Worm (Caenorhabditis elegans): ENCODE measurements around the gene egl-2.

Gene egl-2

ce11 chrV:1285657-1286123 is 13.4 kb downstream of the egl-2 start, which contains the start of gene tank-1:
Gene tank-1 (minus strand): TSS chrV:1285707.
- TF ChIP-seq set-16 (GFP tag; IDR thresholded peaks at IDR 0.05) (no peak), nhr-28 (tag; optimal IDR thresholded peaks at IDR 0.05) (peak; percentile 34), nhr-77 (tag; optimal IDR thresholded peaks at IDR 0.05) (peak; percentile 26), hmg-1.1 (GFP tag; IDR thresholded peaks at IDR 0.05) (peak; percentile 46; the same call in 1 of the 2 replicates), mes-2 (tag; optimal IDR thresholded peaks at IDR 0.05; ENCODE audit: poor library complexity, severe bottlenecking) (peak; percentile 14), aha-1 (tag) (peak; percentile 93), saeg-2 (GFP tag; IDR thresholded peaks at IDR 0.05) (no peak), pha-4 (GFP tag; IDR thresholded peaks at IDR 0.05) (no peak), pha-4 (tag; optimal IDR thresholded peaks at IDR 0.05) (peak; percentile 27), nhr-25 (tag; optimal IDR thresholded peaks at IDR 0.05; ENCODE audit: borderline replicate concordance, insufficient read depth) (peak; percentile 14), hlh-30 (tag; optimal IDR thresholded peaks at IDR 0.05; ENCODE audit: insufficient read depth) (no peak), ceh-62 (tag; optimal IDR thresholded peaks at IDR 0.05) (no peak), hlh-11 (tag; optimal IDR thresholded peaks at IDR 0.05) (peak; percentile 19), snpc-4 (tag; optimal IDR thresholded peaks at IDR 0.05) (no peak), egl-27 (tag; optimal IDR thresholded peaks at IDR 0.05) (no peak), zip-2 (tag; optimal IDR thresholded peaks at IDR 0.05) (no peak), nhr-41 (GFP tag; IDR thresholded peaks at IDR 0.05) (no peak), php-3 (GFP tag; IDR thresholded peaks at IDR 0.05) (0 out of 2 replicates have a peak, but pooled peaks have one; percentile 30), madf-5 (GFP tag; IDR thresholded peaks at IDR 0.05) (no peak), dpl-1 (GFP tag; optimal IDR thresholded peaks at IDR 0.05) (no peak), ces-1 (GFP tag; optimal IDR thresholded peaks at IDR 0.05) (no peak), daf-16 (GFP tag; optimal IDR thresholded peaks at IDR 0.05) (peak in 1 of 2 experiments; percentile 20), daf-16 (tag; optimal IDR thresholded peaks at IDR 0.05) (no peak), Y5F2A.4 (GFP tag; optimal IDR thresholded peaks at IDR 0.05) (no peak), mdl-1 (tag; optimal IDR thresholded peaks at IDR 0.05) (peak in 1 of 2 experiments; percentile 29), dmd-6 (GFP tag; IDR thresholded peaks at IDR 0.05) (peak; percentile 41; the same call in 1 of the 2 replicates), cey-2 (tag; optimal IDR thresholded peaks at IDR 0.05; ENCODE audit: borderline replicate concordance, insufficient read depth) (no peak)

- TF ChIP-seq mdt-29 (GFP tag; IDR thresholded peaks at IDR 0.05): peak; percentile 68
- no peak for TF ChIP-seq fkh-10 (GFP tag; optimal IDR thresholded peaks at IDR 0.05)
These were observed 20.6 kb downstream of the egl-2 start for ce11 chrV:1278529-1278928.

DNA sequence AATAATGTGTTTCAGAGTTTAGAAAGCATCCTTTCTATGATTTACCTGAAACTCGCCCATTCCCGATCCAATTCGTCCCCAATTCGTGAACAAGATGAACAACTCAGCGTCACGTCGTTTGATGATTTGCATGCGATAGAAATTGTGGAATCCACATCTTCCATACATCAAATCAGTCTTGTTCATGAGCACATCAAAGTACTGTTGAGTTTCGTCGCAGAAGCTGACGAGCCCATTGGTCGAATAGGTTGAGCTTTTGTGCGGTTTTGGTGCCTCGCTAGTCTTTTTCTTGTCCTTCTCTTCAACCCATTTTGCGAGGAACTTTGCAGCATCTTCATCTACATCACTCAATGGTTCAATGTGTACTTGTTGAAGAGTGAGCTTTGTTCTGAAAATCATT is 21.2 kb downstream of the egl-2 start:
- no peak for TF ChIP-seq lin-38 (GFP tag; IDR thresholded peaks at IDR 0.05)
- peak; percentile 73 for TF ChIP-seq aha-1 (tag)

DNA sequence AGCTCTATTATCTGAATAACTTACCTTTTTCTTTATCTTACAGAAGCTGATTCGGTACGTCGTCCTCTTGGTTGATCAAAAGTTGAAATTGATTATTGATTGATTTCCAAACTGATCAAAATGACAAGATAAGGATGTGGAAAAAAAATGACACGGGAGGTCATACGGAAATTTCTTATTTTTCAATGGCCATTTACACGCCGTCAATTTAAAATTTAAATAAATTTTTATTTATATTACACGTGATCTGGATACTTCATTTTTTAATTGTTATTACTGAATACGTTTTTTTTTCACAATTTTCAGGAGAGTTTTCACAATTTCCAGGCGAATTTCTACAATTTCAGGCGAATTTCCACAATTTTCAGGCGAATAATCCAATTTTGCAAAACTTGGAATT is 23.2 kb downstream of the egl-2 start, which contains the start of gene Y75B7B.2:
TSS of gene Y75B7B.2 (minus strand) at position 101 of the 400 bp plus-strand sequence.
- TF ChIP-seq aly-2 (tag; optimal IDR thresholded peaks at IDR 0.05): no peak
- peak; percentile 12 for TF ChIP-seq aha-1 (tag)

ce11 chrV:1270611-1271010 is 28.5 kb downstream of the egl-2 start, which contains the start of gene Y75B7B.1:
Gene Y75B7B.1 (plus strand): TSS chrV:1270911.
- no peak for TF ChIP-seq daf-12 (tag; optimal IDR thresholded peaks at IDR 0.05)
- TF ChIP-seq mdt-29 (GFP tag; IDR thresholded peaks at IDR 0.05): no peak
- TF ChIP-seq duxl-1 (tag; optimal IDR thresholded peaks at IDR 0.05; ENCODE audit: poor library complexity): no peak
- TF ChIP-seq zag-1 (tag; optimal IDR thresholded peaks at IDR 0.05): no peak
- TF ChIP-seq ces-1 (GFP tag; optimal IDR thresholded peaks at IDR 0.05): no peak
- TF ChIP-seq dmd-9 (GFP tag; IDR thresholded peaks at IDR 0.05): no peak
- TF ChIP-seq F10B5.3 (tag; optimal IDR thresholded peaks at IDR 0.05): no peak
- no peak for TF ChIP-seq mep-1 (tag; optimal IDR thresholded peaks at IDR 0.05)
- TF ChIP-seq vab-7 (GFP tag; IDR thresholded peaks at IDR 0.05): no peak
- no peak for TF ChIP-seq Y75B8A.6 (GFP tag; IDR thresholded peaks at IDR 0.05)
- TF ChIP-seq lin-39 (tag; optimal IDR thresholded peaks at IDR 0.05): no peak
- no peak for TF ChIP-seq F26F4.8 (GFP tag; conservative IDR thresholded peaks at IDR 0.05)
- no peak for TF ChIP-seq mdl-1 (tag; optimal IDR thresholded peaks at IDR 0.05)
